Worm (Caenorhabditis elegans) whole organism, L4 larva: ENCODE results near the gene C26B9.6.

ENCODE experiments used
- F10B5.3 ChIP-seq: sonication (generic microtip); optimal IDR thresholded peaks from 2 replicates; lab custom pipeline; 2016; ENCODE audit warnings: mild to moderate bottlenecking, missing genetic modification characterization, missing compliant biosample characterization
- F26F4.8 ChIP-seq: fragments of 200-800 bp; sonication (Bioruptor generic); conservative IDR thresholded peaks from 2 replicates; pipeline ENCODE4 v1.3.6; 2022; ENCODE audit warnings: missing genetic modification characterization, missing compliant biosample characterization
- F37D6.2 ChIP-seq: sonication (generic microtip); optimal IDR thresholded peaks from 2 replicates; lab custom pipeline; 2016; ENCODE audit warnings: mild to moderate bottlenecking, missing genetic modification characterization, missing compliant biosample characterization
- F44E2.7 ChIP-seq: fragments of 200-800 bp; sonication (Bioruptor generic); IDR thresholded peaks from 2 replicates; pipeline ENCODE4 v2.1.2; 2022; ENCODE audit warnings: missing genetic modification characterization, missing compliant biosample characterization
- F49E8.2 ChIP-seq: sonication (generic microtip); optimal IDR thresholded peaks from 2 replicates; lab custom pipeline; 2016; ENCODE audit warnings: missing compliant biosample characterization, mild to moderate bottlenecking, missing genetic modification characterization, borderline replicate concordance
- R02D3.7 ChIP-seq: fragments of 150-350 bp; sonication (generic microtip); optimal IDR thresholded peaks from 3 replicates; lab custom pipeline; 2014; ENCODE audit warnings: missing biosample characterization, missing genetic modification characterization
- Y48G9A.11 ChIP-seq: fragments of 200-800 bp; sonication (Bioruptor generic); IDR thresholded peaks from 2 replicates; pipeline ENCODE4 v1.3.6; 2022; ENCODE audit warnings: missing genetic modification reagents, missing genetic modification characterization, missing compliant biosample characterization
- ZK546.5 ChIP-seq, 2 experiments: sonication (generic microtip); optimal IDR thresholded peaks; 2 replicates each; lab custom pipeline; 2017; ENCODE audit warnings: missing biosample characterization in 2 of 2, missing genetic modification characterization in 2 of 2
- aha-1 ChIP-seq: fragments of 150-350 bp; peaks from one replicate; lab custom pipeline; 2014; ENCODE audit warnings: missing biosample characterization, missing genetic modification characterization
- ceh-28 ChIP-seq: fragments of 150-350 bp; optimal IDR thresholded peaks from 2 replicates; lab custom pipeline; 2014; ENCODE audit warnings: missing biosample characterization, missing genetic modification reagents, missing genetic modification characterization
- ceh-62 ChIP-seq: sonication (generic microtip); optimal IDR thresholded peaks from 2 replicates; lab custom pipeline; 2017; ENCODE audit warnings: missing biosample characterization, missing genetic modification characterization
- ceh-82 ChIP-seq: sonication (generic microtip); optimal IDR thresholded peaks from 2 replicates; lab custom pipeline; 2017; ENCODE audit warnings: missing biosample characterization, missing genetic modification characterization
- daf-12 ChIP-seq: fragments of 150-350 bp; optimal IDR thresholded peaks from 2 replicates; lab custom pipeline; 2014; ENCODE audit warnings: missing biosample characterization, missing genetic modification reagents, missing genetic modification characterization
- daf-19 ChIP-seq: fragments of 200-800 bp; sonication (Bioruptor generic); conservative IDR thresholded peaks from 2 replicates; pipeline ENCODE4 v1.3.6; 2022; ENCODE audit warnings: missing genetic modification characterization, missing compliant biosample characterization
- daf-8 ChIP-seq: fragments of 200-800 bp; sonication (Bioruptor generic); IDR thresholded peaks from 2 replicates; pipeline ENCODE4 v1.3.6; 2022; ENCODE audit warnings: missing genetic modification characterization, missing compliant biosample characterization
- duxl-1 ChIP-seq: sonication (generic microtip); optimal IDR thresholded peaks from 2 replicates; lab custom pipeline; 2016; ENCODE audit warnings: mild to moderate bottlenecking, missing genetic modification characterization, moderate library complexity, missing compliant biosample characterization; ENCODE audit not compliant: poor library complexity
- fkh-10 ChIP-seq: fragments of 150-350 bp; optimal IDR thresholded peaks from 2 replicates; lab custom pipeline; 2014; ENCODE audit warnings: missing biosample characterization, missing genetic modification reagents, missing genetic modification characterization
- gei-8 ChIP-seq: fragments of 200-800 bp; sonication (Bioruptor generic); optimal IDR thresholded peaks from 2 replicates; lab custom pipeline; 2018; ENCODE audit warnings: mild to moderate bottlenecking, missing genetic modification characterization, missing compliant biosample characterization
- hlh-11 ChIP-seq: fragments of 200-800 bp; sonication (Bioruptor generic); optimal IDR thresholded peaks from 2 replicates; lab custom pipeline; 2018; ENCODE audit warnings: mild to moderate bottlenecking, missing genetic modification characterization, missing compliant biosample characterization
- hlh-30 ChIP-seq: sonication (generic microtip); optimal IDR thresholded peaks from 2 replicates; lab custom pipeline; 2017; ENCODE audit warnings: antibody characterized with exemption, mild to moderate bottlenecking, missing genetic modification characterization, missing compliant biosample characterization; ENCODE audit not compliant: insufficient read depth
- jun-1 ChIP-seq: fragments of 150-350 bp; optimal IDR thresholded peaks from 2 replicates; lab custom pipeline; 2014; ENCODE audit warnings: missing biosample characterization, missing genetic modification reagents, missing genetic modification characterization
- lin-15B ChIP-seq: fragments of 150-350 bp; sonication (generic microtip); optimal IDR thresholded peaks from 3 replicates; lab custom pipeline; 2014; ENCODE audit warnings: missing biosample characterization, missing genetic modification characterization
- lin-39 ChIP-seq: fragments of 150-350 bp; optimal IDR thresholded peaks from 2 replicates; lab custom pipeline; 2014; ENCODE audit warnings: missing biosample characterization, missing genetic modification reagents, missing genetic modification characterization
- madf-5 ChIP-seq, 2 experiments: fragments of 200-800 bp; sonication (Bioruptor generic); IDR thresholded peaks; 2 replicates each; pipeline ENCODE4 v1.3.6; 2022; ENCODE audit warnings: missing compliant biosample characterization in 2 of 2, missing genetic modification characterization in 2 of 2
- mdl-1 ChIP-seq, 2 experiments: fragments of 150-350 bp in 1 of 2; sonication (generic microtip) in 1 of 2; optimal IDR thresholded peaks; 2 replicates each; lab custom pipeline; 2014 to 2017; ENCODE audit warnings: missing biosample characterization in 2 of 2, missing genetic modification characterization in 2 of 2
- mdt-29 ChIP-seq: fragments of 200-800 bp; sonication (Bioruptor generic); IDR thresholded peaks from 2 replicates; pipeline ENCODE4 v1.3.6; 2022; ENCODE audit warnings: missing genetic modification reagents, missing genetic modification characterization, missing compliant biosample characterization
- mes-2 ChIP-seq: sonication (generic microtip); optimal IDR thresholded peaks from 2 replicates; lab custom pipeline; 2016; ENCODE audit warnings: missing genotype, mild to moderate bottlenecking, missing genetic modification characterization, missing compliant biosample characterization; ENCODE audit not compliant: poor library complexity, severe bottlenecking
- mxl-3 ChIP-seq: fragments of 200-800 bp; sonication (Bioruptor generic); optimal IDR thresholded peaks from 2 replicates; lab custom pipeline; 2018; ENCODE audit warnings: mild to moderate bottlenecking, missing genetic modification characterization, missing compliant biosample characterization
- nhr-111 ChIP-seq: fragments of 200-800 bp; sonication (Bioruptor generic); optimal IDR thresholded peaks from 2 replicates; lab custom pipeline; 2018; ENCODE audit warnings: mild to moderate bottlenecking, missing genetic modification characterization, missing compliant biosample characterization
- nhr-28 ChIP-seq: fragments of 150-350 bp; optimal IDR thresholded peaks from 2 replicates; lab custom pipeline; 2014; ENCODE audit warnings: missing biosample characterization, missing genetic modification characterization
- nhr-41 ChIP-seq: fragments of 200-800 bp; sonication (Bioruptor generic); IDR thresholded peaks from 2 replicates; pipeline ENCODE4 v1.3.6; 2022; ENCODE audit warnings: missing genetic modification reagents, missing genetic modification characterization, missing compliant biosample characterization
- nhr-48 ChIP-seq: sonication (generic microtip); optimal IDR thresholded peaks from 2 replicates; lab custom pipeline; 2016; ENCODE audit warnings: mild to moderate bottlenecking, missing genetic modification characterization, missing compliant biosample characterization
- nhr-6 ChIP-seq: fragments of 150-350 bp; optimal IDR thresholded peaks from 2 replicates; lab custom pipeline; 2014; ENCODE audit warnings: missing biosample characterization, missing genetic modification characterization
- php-3 ChIP-seq: fragments of 200-800 bp; sonication (Bioruptor generic); IDR thresholded peaks from 2 replicates; pipeline ENCODE4 v1.3.6; 2022; ENCODE audit warnings: missing genetic modification reagents, missing genetic modification characterization, missing compliant biosample characterization
- pqm-1 ChIP-seq: sonication (generic microtip); optimal IDR thresholded peaks from 2 replicates; lab custom pipeline; 2017; ENCODE audit warnings: missing biosample characterization, missing genetic modification characterization
- saeg-2 ChIP-seq: fragments of 200-800 bp; sonication (Bioruptor generic); IDR thresholded peaks from 2 replicates; pipeline ENCODE4 v1.3.6; 2022; ENCODE audit warnings: missing genetic modification reagents, missing genetic modification characterization, missing compliant biosample characterization
- sdz-12 ChIP-seq: fragments of 200-800 bp; sonication (Bioruptor generic); optimal IDR thresholded peaks from 2 replicates; lab custom pipeline; 2018; ENCODE audit warnings: mild to moderate bottlenecking, missing genetic modification characterization, missing compliant biosample characterization
- set-16 ChIP-seq: fragments of 200-800 bp; sonication (Bioruptor generic); IDR thresholded peaks from 2 replicates; pipeline ENCODE4 v1.3.6; 2022; ENCODE audit warnings: missing genetic modification reagents, missing genetic modification characterization, missing compliant biosample characterization
- snpc-1.2 ChIP-seq: fragments of 200-800 bp; sonication (Bioruptor generic); IDR thresholded peaks from 2 replicates; pipeline ENCODE4 v1.3.6; 2022; ENCODE audit warnings: missing genetic modification reagents, missing genetic modification characterization, missing compliant biosample characterization
- spr-3 ChIP-seq: fragments of 200-800 bp; sonication (Bioruptor generic); optimal IDR thresholded peaks from 2 replicates; lab custom pipeline; 2018; ENCODE audit warnings: mild to moderate bottlenecking, missing genetic modification characterization, missing compliant biosample characterization
- tra-1 ChIP-seq: fragments of 200-800 bp; sonication (Bioruptor generic); IDR thresholded peaks from 2 replicates; pipeline ENCODE4 v1.3.6; 2022; ENCODE audit warnings: missing genetic modification reagents, missing genetic modification characterization, missing compliant biosample characterization
- unc-62 ChIP-seq, 3 experiments: fragments of 150-350 bp in 1 of 3; sonication (generic microtip); optimal IDR thresholded peaks in 2 of 3; peaks in 1 of 3; 1 replicate in 1 of 3; 2 replicates in 2 of 3; lab custom pipeline; 2014 to 2017; ENCODE audit warnings: missing biosample characterization in 3 of 3, missing genetic modification characterization in 3 of 3, missing genetic modification reagents in 3 of 3, missing genotype in 1 of 3
- vab-7 ChIP-seq: fragments of 200-800 bp; sonication (Bioruptor generic); IDR thresholded peaks from 2 replicates; pipeline ENCODE4 v1.3.6; 2022; ENCODE audit warnings: missing genetic modification reagents, missing genetic modification characterization, missing compliant biosample characterization
- zfp-2 ChIP-seq: sonication (generic microtip); optimal IDR thresholded peaks from 2 replicates; lab custom pipeline; 2016; ENCODE audit warnings: mild to moderate bottlenecking, missing genetic modification characterization, missing compliant biosample characterization
- zip-11 ChIP-seq: fragments of 200-800 bp; sonication (Bioruptor generic); IDR thresholded peaks from 2 replicates; pipeline ENCODE4 v1.3.6; 2022; ENCODE audit warnings: missing genetic modification characterization, missing compliant biosample characterization
- zip-2 ChIP-seq: fragments of 150-350 bp; optimal IDR thresholded peaks from 2 replicates; lab custom pipeline; 2014; ENCODE audit warnings: missing biosample characterization, missing genetic modification characterization
- ztf-11 ChIP-seq: fragments of 150-350 bp; optimal IDR thresholded peaks from 2 replicates; lab custom pipeline; 2014; ENCODE audit warnings: missing biosample characterization, missing genetic modification characterization

Gene C26B9.6

ce11 chrX:5342007-5342406, 6.7 kb upstream of the C26B9.6 start, which contains the start of gene C26B9.7:
Gene C26B9.7 (plus strand): TSS chrX:5342307.
- TF ChIP-seq tra-1 (no peak), unc-62 (GFP tag; optimal IDR thresholded peaks at IDR 0.05 in 1 of 2; lab: Kevin White, UChicago) (peak in 1 of 2 experiments; percentile 58), unc-62 (tag; optimal IDR thresholded peaks at IDR 0.05; lab: Kevin White, UChicago) (no peak)

DNA sequence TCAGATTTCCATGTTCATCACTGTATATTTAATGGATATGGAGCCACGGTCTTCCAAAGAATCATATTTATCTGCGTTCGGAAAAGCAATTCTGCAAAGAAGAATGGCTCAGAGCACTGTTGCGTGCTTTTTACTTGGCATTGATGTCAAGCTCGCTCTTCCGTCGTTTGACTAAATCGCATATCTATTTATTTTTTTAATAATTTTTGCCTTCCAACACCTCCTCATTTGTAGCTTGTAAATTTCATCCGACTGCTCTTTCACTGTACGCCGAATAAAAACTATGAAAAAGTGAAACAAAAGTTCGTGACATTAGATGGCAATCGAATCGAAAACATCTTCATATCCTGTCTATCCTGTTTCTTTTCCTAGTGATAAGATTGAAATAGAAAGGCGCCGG, 4.6 kb upstream of the C26B9.6 start, which contains the start of gene C26B9.2:
Gene C26B9.2 (plus strand): TSS at position 301 of the 400 bp plus-strand sequence.
- TF ChIP-seq php-3 (GFP tag; lab: Robert Waterston, UW) (no peak), zip-11 (no peak), Y48G9A.11 (GFP tag; lab: Robert Waterston, UW) (no peak), F10B5.3 (tag; lab: Kevin White, UChicago) (no peak), pqm-1 (no peak), F49E8.2 (tag; lab: Kevin White, UChicago) (no peak), ceh-28 (no peak), R02D3.7 (no peak), vab-7 (GFP tag; lab: Robert Waterston, UW) (no peak), daf-19 (no peak), ceh-82 (tag; lab: Kevin White, UChicago) (no peak), lin-39 (no peak)

DNA sequence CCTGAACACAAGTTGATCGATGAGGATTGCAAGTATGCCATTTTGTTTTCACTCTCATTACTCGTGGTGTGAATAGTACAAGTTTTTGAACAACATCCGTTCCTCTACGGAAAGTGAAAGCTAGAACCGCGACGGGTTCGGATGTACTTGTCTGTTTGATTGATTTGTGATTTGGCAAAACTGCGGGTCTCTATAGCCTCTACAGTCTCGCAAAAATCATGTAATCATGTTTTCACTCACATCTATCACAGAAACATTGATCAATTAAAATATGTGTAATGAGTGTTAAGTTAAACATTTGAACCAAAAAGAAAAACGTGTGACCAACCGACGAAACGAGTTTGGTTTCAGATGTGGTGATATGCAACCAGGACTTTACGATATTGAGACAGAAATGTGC, 4.1 kb upstream of the C26B9.6 start:
- TF ChIP-seq spr-3 (GFP tag; lab: Kevin White, UChicago) (no peak), Y48G9A.11 (GFP tag; lab: Robert Waterston, UW) (no peak), F49E8.2 (tag; lab: Kevin White, UChicago) (no peak), nhr-28 (tag; lab: Kevin White, UChicago) (peak; percentile 12), mes-2 (tag; lab: Kevin White, UChicago) (no peak), hlh-11 (tag; lab: Kevin White, UChicago) (peak; percentile 27), fkh-10 (GFP tag; lab: Kevin White, UChicago) (no peak), daf-8 (GFP tag; lab: Robert Waterston, UW) (no peak), duxl-1 (tag; lab: Kevin White, UChicago) (no peak), saeg-2 (no peak), lin-15B (tag; lab: Kevin White, UChicago) (no peak), snpc-1.2 (GFP tag; lab: Robert Waterston, UW) (no peak), F37D6.2 (tag; lab: Kevin White, UChicago) (no peak), nhr-48 (tag; lab: Kevin White, UChicago) (peak; percentile 48), ztf-11 (no peak), zfp-2 (tag; lab: Kevin White, UChicago) (no peak), F26F4.8 (GFP tag; lab: Robert Waterston, UW) (no peak), zip-2 (tag; lab: Kevin White, UChicago) (no peak), aha-1 (peak; percentile 90), nhr-111 (no peak), ZK546.5 (tag; optimal IDR thresholded peaks at IDR 0.05; lab: Kevin White, UChicago) (no peak), zip-11 (no peak), nhr-41 (no peak), vab-7 (GFP tag; lab: Robert Waterston, UW) (no peak), set-16 (GFP tag; lab: Robert Waterston, UW) (no peak), daf-12 (tag; lab: Kevin White, UChicago) (no peak), hlh-30 (tag; lab: Kevin White, UChicago) (peak; percentile 24), jun-1 (tag; lab: Kevin White, UChicago) (no peak), sdz-12 (no peak), mxl-3 (GFP tag; lab: Kevin White, UChicago) (peak; percentile 0), F44E2.7 (GFP tag; lab: Robert Waterston, UW) (no peak), ceh-62 (tag; lab: Kevin White, UChicago) (no peak), mdl-1 (tag; optimal IDR thresholded peaks at IDR 0.05; lab: Kevin White, UChicago) (peak in 1 of 2 experiments; percentile 71), unc-62 (GFP tag; optimal IDR thresholded peaks at IDR 0.05 in 1 of 2; lab: Kevin White, UChicago) (peak in 1 of 2 experiments; percentile 78), unc-62 (tag; optimal IDR thresholded peaks at IDR 0.05; lab: Kevin White, UChicago) (no peak), mdt-29 (GFP tag; lab: Robert Waterston, UW) (no peak), nhr-6 (tag; lab: Kevin White, UChicago) (no peak), gei-8 (GFP tag; lab: Kevin White, UChicago) (no peak), madf-5 (GFP tag; IDR thresholded peaks at IDR 0.05; lab: Robert Waterston, UW) (no peak), ceh-82 (tag; lab: Kevin White, UChicago) (no peak)
